Worm (Caenorhabditis elegans) whole organism, midembryonic: ENCODE measurements around the gene C02H6.3.

Source experiments
- T22C8.4 ChIP-seq: fragments of 200-800 bp; sonication (Bioruptor generic); IDR thresholded peaks from 2 replicates; pipeline ENCODE4 v1.3.6; 2022; ENCODE audit warnings: missing genetic modification characterization, missing compliant biosample characterization
- cog-1 ChIP-seq: sonication (generic microtip); optimal IDR thresholded peaks from 2 replicates; lab custom pipeline; 2016; ENCODE audit warnings: missing genetic modification characterization, missing compliant biosample characterization
- flt-1 ChIP-seq: fragments of 200-800 bp; sonication (Bioruptor generic); IDR thresholded peaks from 2 replicates; pipeline ENCODE4 v1.3.6; 2022; ENCODE audit warnings: missing genetic modification characterization, missing compliant biosample characterization
- klf-2 ChIP-seq: fragments of 200-800 bp; sonication (Bioruptor generic); conservative IDR thresholded peaks from 2 replicates; pipeline ENCODE4 v1.3.6; 2022; ENCODE audit warnings: missing genetic modification reagents, missing genetic modification characterization, missing compliant biosample characterization
- med-1 ChIP-seq: sonication (generic microtip); optimal IDR thresholded peaks from 2 replicates; lab custom pipeline; 2017; ENCODE audit warnings: missing genetic modification characterization, mild to moderate bottlenecking, missing compliant biosample characterization, antibody characterized with exemption, missing genetic modification reagents; ENCODE audit not compliant: insufficient read depth
- ref-1 ChIP-seq: fragments of 200-800 bp; sonication (Bioruptor generic); conservative IDR thresholded peaks from 2 replicates; pipeline ENCODE4 v1.3.6; 2022; ENCODE audit warnings: missing genetic modification reagents, missing genetic modification characterization, missing compliant biosample characterization
- tab-1 ChIP-seq: fragments of 200-800 bp; sonication (Bioruptor generic); IDR thresholded peaks from 2 replicates; pipeline ENCODE4 v1.3.6; 2022; ENCODE audit warnings: missing genetic modification characterization, missing compliant biosample characterization
- ztf-23 ChIP-seq: fragments of 200-800 bp; sonication (Bioruptor generic); IDR thresholded peaks from 2 replicates; pipeline ENCODE4 v1.3.6; 2022; ENCODE audit warnings: missing genetic modification reagents, missing genetic modification characterization, missing compliant biosample characterization
- ztf-29 ChIP-seq: fragments of 200-800 bp; sonication (Bioruptor generic); IDR thresholded peaks from 2 replicates; pipeline ENCODE4 v1.3.6; 2022; ENCODE audit warnings: missing genetic modification reagents, missing genetic modification characterization, missing compliant biosample characterization

The C02H6.3 gene

DNA sequence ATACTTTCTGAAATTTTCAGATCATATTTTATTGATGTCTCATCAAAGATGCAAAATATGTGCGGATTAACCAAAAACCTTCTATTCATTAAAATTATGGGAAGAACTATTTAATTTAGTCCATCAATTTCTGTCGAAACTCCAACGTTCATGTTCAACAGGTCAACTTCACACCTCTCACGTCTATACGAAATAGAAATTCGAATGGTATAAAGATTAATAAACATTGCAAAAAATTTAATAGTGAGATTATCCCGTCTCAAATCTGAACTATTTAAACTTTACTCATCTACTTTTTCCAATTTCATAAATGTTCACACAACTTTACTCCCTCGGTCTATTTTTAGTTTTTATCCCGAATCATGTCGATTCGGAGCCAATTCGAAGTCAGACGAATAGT is 21.9 kb upstream of the C02H6.3 start, which contains the start of gene R13D7.2:
Gene R13D7.2 (plus strand): TSS at position 301 of the 400 bp plus-strand sequence.
- no peak for TF ChIP-seq med-1 (GFP tag; lab: Kevin White, UChicago)
- TF ChIP-seq klf-2, result no peak
- no peak for TF ChIP-seq flt-1 (GFP tag; lab: Robert Waterston, UW)
- no peak for TF ChIP-seq ref-1
- TF ChIP-seq ztf-29 (GFP tag; lab: Robert Waterston, UW), result no peak
- TF ChIP-seq cog-1, result no peak

DNA sequence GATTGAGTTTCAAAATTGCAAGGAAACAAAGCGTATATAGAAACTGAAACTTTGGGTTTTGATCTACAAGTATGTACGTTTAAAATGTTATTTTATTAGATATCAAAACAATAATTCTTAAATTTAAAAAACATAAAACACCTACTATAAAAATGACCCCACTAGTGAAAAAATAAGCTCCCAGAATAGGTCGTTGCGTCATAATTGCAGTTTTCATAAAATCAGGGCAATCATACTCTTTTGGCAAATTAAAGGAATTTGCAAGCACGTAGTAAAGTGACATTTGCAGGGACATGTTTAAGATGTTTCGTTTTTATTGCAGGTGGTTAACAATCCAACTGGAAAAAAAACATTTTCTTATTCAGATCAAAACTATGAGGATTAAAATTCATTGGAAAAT is 20.9 kb upstream of the C02H6.3 start, which contains the start of gene srt-6:
Gene srt-6 (minus strand): TSS at position 295 of the 400 bp plus-strand sequence.
- TF ChIP-seq ztf-23 (GFP tag; lab: Robert Waterston, UW), result no peak
- TF ChIP-seq flt-1 (GFP tag; lab: Robert Waterston, UW), result no peak
- no peak for TF ChIP-seq T22C8.4 (GFP tag; lab: Robert Waterston, UW)
- TF ChIP-seq med-1 (GFP tag; lab: Kevin White, UChicago), result no peak
- TF ChIP-seq tab-1 (GFP tag; lab: Robert Waterston, UW), result no peak
- TF ChIP-seq ref-1, result no peak
- no peak for TF ChIP-seq cog-1

DNA sequence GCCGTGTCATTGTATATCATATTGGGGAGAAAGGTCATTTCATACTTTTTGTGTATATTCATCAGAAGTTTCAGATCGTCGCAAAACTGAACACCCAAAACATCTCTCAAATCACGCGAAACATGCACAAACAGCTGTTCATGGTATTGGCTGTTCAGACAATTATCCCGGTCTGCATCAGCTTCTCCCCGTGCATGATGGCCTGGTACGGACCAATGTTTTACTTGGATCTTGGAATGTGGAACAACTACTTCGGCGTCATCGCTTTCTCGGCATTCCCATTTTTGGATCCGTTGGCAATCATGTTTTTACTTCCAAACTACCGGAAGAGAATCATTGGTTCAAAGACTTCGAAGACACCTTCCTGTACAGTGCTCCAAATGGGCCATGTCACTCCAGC is 15.8 kb upstream of the C02H6.3 start:
- TF ChIP-seq med-1 (GFP tag; lab: Kevin White, UChicago) (no peak), tab-1 (GFP tag; lab: Robert Waterston, UW) (no peak), T22C8.4 (GFP tag; lab: Robert Waterston, UW) (no peak), flt-1 (GFP tag; lab: Robert Waterston, UW) (no peak), cog-1 (no peak), ref-1 (no peak), ztf-29 (GFP tag; lab: Robert Waterston, UW) (no peak), klf-2 (no peak), ztf-23 (GFP tag; lab: Robert Waterston, UW) (no peak)

DNA sequence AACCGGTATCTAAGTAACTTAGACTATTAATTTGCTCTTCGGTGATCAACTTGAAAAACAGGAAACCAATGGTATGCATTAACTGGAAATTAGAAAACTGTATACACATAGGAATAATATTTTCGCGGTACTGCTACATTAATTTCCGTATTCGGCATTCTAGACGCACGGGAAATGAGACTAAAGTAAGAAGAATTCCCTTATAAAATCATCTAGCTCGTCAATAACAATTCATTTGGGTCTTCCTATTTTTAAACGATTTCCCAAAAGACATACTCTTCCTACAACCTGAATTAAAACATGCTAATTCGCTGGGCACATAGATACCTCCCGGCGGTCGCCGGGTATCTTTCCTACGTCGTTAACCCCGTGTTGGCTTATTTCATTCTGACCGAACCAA is 14.7 kb upstream of the C02H6.3 start, which contains the start of gene srj-13:
Gene srj-13 (plus strand): TSS at position 301 of the 400 bp plus-strand sequence.
- TF ChIP-seq flt-1 (GFP tag; lab: Robert Waterston, UW) (no peak), ref-1 (no peak), ztf-29 (GFP tag; lab: Robert Waterston, UW) (no peak), klf-2 (no peak), tab-1 (GFP tag; lab: Robert Waterston, UW) (no peak), ztf-23 (GFP tag; lab: Robert Waterston, UW) (no peak), T22C8.4 (GFP tag; lab: Robert Waterston, UW) (no peak), med-1 (GFP tag; lab: Kevin White, UChicago) (no peak), cog-1 (no peak)

DNA sequence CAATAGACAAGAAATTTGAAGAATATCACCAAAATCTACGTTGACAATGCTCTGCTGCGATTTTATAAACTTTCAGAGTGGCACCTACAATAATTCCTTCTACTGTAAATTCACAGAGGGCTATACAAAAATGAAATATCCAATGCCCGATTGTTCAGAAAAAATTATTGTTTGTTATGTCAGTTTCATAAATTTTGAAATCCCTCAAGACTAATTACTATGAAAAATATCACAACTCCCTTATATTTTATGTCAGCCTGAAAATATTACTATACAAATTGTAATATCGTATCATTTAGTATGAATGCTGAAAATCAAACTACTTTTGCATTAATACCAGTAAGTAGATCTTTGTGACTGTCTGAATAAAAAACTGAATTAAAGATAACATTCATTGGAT is 12.9 kb upstream of the C02H6.3 start, which contains the start of gene srx-60:
Gene srx-60 (plus strand): TSS at position 301 of the 400 bp plus-strand sequence.
- TF ChIP-seq T22C8.4 (GFP tag; lab: Robert Waterston, UW) (no peak), ztf-23 (GFP tag; lab: Robert Waterston, UW) (no peak), flt-1 (GFP tag; lab: Robert Waterston, UW) (no peak), cog-1 (no peak), ref-1 (no peak), klf-2 (no peak), med-1 (GFP tag; lab: Kevin White, UChicago) (no peak), ztf-29 (GFP tag; lab: Robert Waterston, UW) (no peak)

DNA sequence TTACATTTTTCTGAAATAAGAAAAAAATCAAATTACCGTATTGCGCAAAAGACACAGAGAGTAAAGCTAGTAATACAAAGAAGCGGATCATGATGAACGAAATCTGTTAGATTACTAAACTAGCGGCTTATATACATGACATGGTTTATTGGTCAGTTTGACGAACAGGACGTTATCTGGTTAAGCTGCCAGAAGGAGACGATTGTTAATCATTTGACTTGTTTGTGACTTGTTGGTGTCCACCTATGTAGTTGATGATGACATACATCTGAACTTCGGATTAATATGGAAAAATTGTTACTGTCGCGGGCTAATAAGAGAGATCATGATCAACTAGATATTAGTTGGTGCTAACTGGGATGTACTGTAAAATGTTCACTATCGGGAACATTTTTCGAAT is 12.4 kb upstream of the C02H6.3 start, which contains the start of gene cnc-9:
Gene cnc-9 (minus strand): TSS at position 101 of the 400 bp plus-strand sequence.
- TF ChIP-seq klf-2 (no peak), cog-1 (no peak), ztf-23 (GFP tag; lab: Robert Waterston, UW) (no peak), ztf-29 (GFP tag; lab: Robert Waterston, UW) (no peak), med-1 (GFP tag; lab: Kevin White, UChicago) (no peak), ref-1 (no peak), flt-1 (GFP tag; lab: Robert Waterston, UW) (no peak), T22C8.4 (GFP tag; lab: Robert Waterston, UW) (no peak), tab-1 (GFP tag; lab: Robert Waterston, UW) (no peak)

DNA sequence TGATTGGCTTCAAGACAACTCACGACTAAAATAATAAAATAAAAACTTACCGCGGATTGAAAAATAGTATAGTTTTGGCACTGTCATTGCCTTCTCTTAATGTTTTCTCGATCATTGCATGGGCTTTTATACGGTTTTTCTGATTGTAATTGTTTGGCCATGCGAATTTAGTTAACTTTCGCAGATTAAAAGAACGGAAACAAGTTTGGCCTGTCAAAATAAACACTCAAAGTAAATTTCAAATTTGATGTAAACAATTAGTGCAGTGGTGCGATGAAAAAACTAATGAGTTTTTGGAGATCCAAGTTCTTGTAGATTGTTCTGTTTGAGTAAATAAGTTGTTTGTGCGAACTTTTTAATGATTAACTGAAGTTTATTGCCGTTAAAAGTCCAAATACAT is 11.5 kb upstream of the C02H6.3 start, which contains the start of gene gst-41:
Gene gst-41 (minus strand): TSS at position 101 of the 400 bp plus-strand sequence.
- no peak for TF ChIP-seq ref-1

DNA sequence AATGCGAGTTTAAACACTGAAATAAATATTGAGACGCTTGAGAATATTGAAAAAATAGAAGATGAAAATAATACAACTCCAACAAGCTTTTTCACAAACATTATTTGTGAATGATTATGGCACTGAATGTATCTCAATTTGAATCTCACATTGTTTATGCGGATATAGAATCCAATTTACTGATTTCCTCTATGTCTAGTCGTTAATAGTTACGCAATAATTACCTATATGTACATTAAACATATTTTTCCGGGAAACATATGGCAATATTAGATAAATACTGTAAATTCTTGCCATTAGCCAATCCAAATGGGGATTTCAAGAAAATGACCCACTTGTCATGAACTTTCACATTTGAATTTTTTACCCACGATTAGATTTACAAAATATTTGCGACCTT is 7.7 kb upstream of the C02H6.3 start, which contains the start of gene srx-9:
Gene srx-9 (minus strand): TSS at position 101 of the 400 bp plus-strand sequence.
- TF ChIP-seq klf-2 (no peak), ref-1 (no peak), tab-1 (GFP tag; lab: Robert Waterston, UW) (no peak)

DNA sequence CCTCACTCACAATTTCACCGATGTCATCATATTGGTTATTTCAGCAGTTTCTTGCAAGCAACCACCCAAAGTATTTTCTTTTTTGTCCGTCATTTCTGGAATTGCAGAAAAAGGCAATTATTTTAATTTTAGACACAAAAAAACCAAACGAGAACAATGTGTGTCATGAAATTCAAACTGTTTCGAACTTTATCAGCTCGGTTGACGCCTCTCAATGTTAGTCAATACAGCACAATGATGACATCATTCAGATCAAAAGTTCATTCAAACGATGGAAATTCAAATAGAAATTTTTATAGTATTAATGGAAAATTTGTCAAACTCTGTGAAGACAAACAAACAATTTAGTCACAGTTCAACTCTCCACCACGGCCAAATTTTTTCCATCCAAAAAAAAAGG is 4.3 kb upstream of the C02H6.3 start, which contains the start of gene fbxa-105:
Gene fbxa-105 (minus strand): TSS at position 97 of the 400 bp plus-strand sequence.
- TF ChIP-seq T22C8.4 (GFP tag; lab: Robert Waterston, UW), result no peak
- no peak for TF ChIP-seq flt-1 (GFP tag; lab: Robert Waterston, UW)
- TF ChIP-seq ztf-29 (GFP tag; lab: Robert Waterston, UW), result no peak
- TF ChIP-seq klf-2, result no peak
- TF ChIP-seq cog-1, result no peak
- no peak for TF ChIP-seq ref-1
- TF ChIP-seq tab-1 (GFP tag; lab: Robert Waterston, UW), result no peak
- no peak for TF ChIP-seq med-1 (GFP tag; lab: Kevin White, UChicago)
- no peak for TF ChIP-seq ztf-23 (GFP tag; lab: Robert Waterston, UW)

DNA sequence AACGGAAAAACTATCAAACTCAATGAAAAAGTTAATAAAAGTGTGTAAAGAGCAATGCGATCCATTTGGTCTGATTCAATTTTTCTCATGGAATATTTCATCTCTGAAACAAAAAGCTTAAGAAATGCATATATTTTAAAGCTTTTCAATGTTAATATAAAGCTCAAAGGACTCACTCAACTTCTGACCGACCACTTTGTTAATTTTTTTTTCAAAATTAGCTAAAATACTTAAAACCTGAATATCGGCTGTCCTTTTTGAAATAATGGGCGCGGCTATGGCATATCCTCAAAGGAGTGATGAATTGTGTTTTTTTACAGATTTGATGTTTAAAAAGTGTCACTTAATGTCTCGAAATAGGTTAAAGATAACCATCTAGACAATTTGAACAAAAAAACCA is 2.1 kb upstream of the C02H6.3 start, which contains the start of gene C02H6.1:
Gene C02H6.1 (minus strand): TSS at position 101 of the 400 bp plus-strand sequence.
- TF ChIP-seq flt-1 (GFP tag; lab: Robert Waterston, UW) (no peak), ztf-23 (GFP tag; lab: Robert Waterston, UW) (no peak), tab-1 (GFP tag; lab: Robert Waterston, UW) (no peak)
